Fruit fly (Drosophila melanogaster): Measurements from ENCODE around the gene CG34454.

Gene CG34454

dm6 chr3L:271501-272249 is 39.5 kb upstream of the CG34454 start (continued):
- no peak for TF ChIP-seq h (GFP tag; optimal IDR thresholded peaks at IDR 0.05)

dm6 chr3L:270760-271500 is 38.8 kb upstream of the CG34454 start, which contains the start of gene miple2:
Gene miple2, plus strand, starts transcription at chr3L:271200.
- TF ChIP-seq fru (GFP tag; optimal IDR thresholded peaks at IDR 0.05) = peak; percentile 71
- TF ChIP-seq br (GFP tag; optimal IDR thresholded peaks at IDR 0.05) = peak; percentile 35
- peak; percentile 22 for TF ChIP-seq Hnf4 (GFP tag; optimal IDR thresholded peaks at IDR 0.05)
- peak; percentile 56 for TF ChIP-seq rgr (GFP tag; optimal IDR thresholded peaks at IDR 0.05)
- TF ChIP-seq Rel (GFP tag; optimal IDR thresholded peaks at IDR 0.05) = peak; percentile 53
- no peak for TF ChIP-seq Rel (tag; optimal IDR thresholded peaks at IDR 0.05)
- TF ChIP-seq brk (GFP tag; optimal IDR thresholded peaks at IDR 0.05) = no peak
- peak; percentile 67 for TF ChIP-seq OdsH (GFP tag; optimal IDR thresholded peaks at IDR 0.05)
- TF ChIP-seq N (GFP tag; optimal IDR thresholded peaks at IDR 0.05) = no peak
- TF ChIP-seq Mio (GFP tag; optimal IDR thresholded peaks at IDR 0.05) = no peak
- TF ChIP-seq sv (GFP tag; optimal IDR thresholded peaks at IDR 0.05) = peak; percentile 25
- peak; percentile 70 for TF ChIP-seq h (GFP tag; optimal IDR thresholded peaks at IDR 0.05)
- TF ChIP-seq ey (GFP tag; optimal IDR thresholded peaks at IDR 0.05) = peak; percentile 61
- peak; percentile 45 for TF ChIP-seq psq (GFP tag; optimal IDR thresholded peaks at IDR 0.05)
- peak; percentile 58 for TF ChIP-seq CrebA (GFP tag; optimal IDR thresholded peaks at IDR 0.05; ENCODE audit: borderline replicate concordance)
- no peak for TF ChIP-seq Dfd (GFP tag; optimal IDR thresholded peaks at IDR 0.05)
- no peak for TF ChIP-seq pan (optimal IDR thresholded peaks at IDR 0.05)
- peak; percentile 49 for TF ChIP-seq sage (GFP tag; optimal IDR thresholded peaks at IDR 0.05)
- TF ChIP-seq woc (GFP tag; optimal IDR thresholded peaks at IDR 0.05) = peak; percentile 52
- peak; percentile 50 for TF ChIP-seq HLH106 (tag; optimal IDR thresholded peaks at IDR 0.05)
- peak; percentile 54 for TF ChIP-seq Sp1 (GFP tag; optimal IDR thresholded peaks at IDR 0.05)
- TF ChIP-seq dmrt93B (GFP tag; optimal IDR thresholded peaks at IDR 0.05) = peak; percentile 43
- TF ChIP-seq foxo (GFP tag; optimal IDR thresholded peaks at IDR 0.05) = peak in 1 of 2 experiments; percentile 64

dm6 chr3L:267618-268017 is 35.5 kb upstream of the CG34454 start:
- TF ChIP-seq Hnf4 (GFP tag; optimal IDR thresholded peaks at IDR 0.05) = no peak
- TF ChIP-seq Hr78 (GFP tag; optimal IDR thresholded peaks at IDR 0.05) = no peak
- no peak for TF ChIP-seq rgr (GFP tag; optimal IDR thresholded peaks at IDR 0.05)
- no peak for TF ChIP-seq CG32264 (GFP tag; optimal IDR thresholded peaks at IDR 0.05)

- no peak for TF ChIP-seq woc (GFP tag; optimal IDR thresholded peaks at IDR 0.05)
- no peak for TF ChIP-seq fru (GFP tag; optimal IDR thresholded peaks at IDR 0.05)
- no peak for TF ChIP-seq brk (GFP tag; optimal IDR thresholded peaks at IDR 0.05)
- no peak for TF ChIP-seq N (GFP tag; optimal IDR thresholded peaks at IDR 0.05)
- no peak for TF ChIP-seq Dif (GFP tag; optimal IDR thresholded peaks at IDR 0.05; ENCODE audit: partially characterized antibody)
- TF ChIP-seq foxo (GFP tag; optimal IDR thresholded peaks at IDR 0.05) = no peak
- TF ChIP-seq OdsH (GFP tag; optimal IDR thresholded peaks at IDR 0.05) = no peak
- no peak for TF ChIP-seq dmrt93B (GFP tag; optimal IDR thresholded peaks at IDR 0.05)
- TF ChIP-seq Vsx2 (GFP tag; optimal IDR thresholded peaks at IDR 0.05; ENCODE audit: partially characterized antibody) = no peak
- TF ChIP-seq tai (GFP tag; optimal IDR thresholded peaks at IDR 0.05) = no peak
- TF ChIP-seq Sp1 (GFP tag; optimal IDR thresholded peaks at IDR 0.05) = no peak
- no peak for TF ChIP-seq Mio (GFP tag; optimal IDR thresholded peaks at IDR 0.05)
- TF ChIP-seq sv (GFP tag; optimal IDR thresholded peaks at IDR 0.05) = no peak
- no peak for TF ChIP-seq Hnf4 (GFP tag; optimal IDR thresholded peaks at IDR 0.05)
- no peak for TF ChIP-seq CG32264 (GFP tag; optimal IDR thresholded peaks at IDR 0.05)
- no peak for TF ChIP-seq lola (GFP tag; optimal IDR thresholded peaks at IDR 0.05)
- no peak for TF ChIP-seq dsf (GFP tag; optimal IDR thresholded peaks at IDR 0.05; ENCODE audit: borderline replicate concordance)
- no peak for TF ChIP-seq Abd-B (GFP tag; optimal IDR thresholded peaks at IDR 0.05)
Measured at dm6 chr3L:267083-267482, 34.9 kb upstream of the CG34454 start, which contains the start of gene miple1. Gene miple1, plus strand, starts transcription at chr3L:267299.
